Fruit fly (Drosophila melanogaster): Measurements from ENCODE around the gene RpL17.
A peak's percentile ranks its signal among the peaks of the same experiment; 100 is the strongest.

RpL17 gene

dm6 chrX:6756175-6756718, 12.2 kb upstream of the RpL17 start, which contains the start of gene sov (continued):
- TF ChIP-seq E2f1 (GFP tag; IDR thresholded peaks at IDR 0.05) (no peak), BEAF-32 (GFP tag; optimal IDR thresholded peaks at IDR 0.05) (peak; percentile 88), CG8359 (GFP tag; optimal IDR thresholded peaks at IDR 0.05; ENCODE audit: borderline replicate concordance) (no peak), GATAe (GFP tag; conservative IDR thresholded peaks at IDR 0.05) (no peak), CG30403 (GFP tag; optimal IDR thresholded peaks at IDR 0.05) (no peak), kay (GFP tag; optimal IDR thresholded peaks at IDR 0.05) (no peak), unpg (GFP tag; optimal IDR thresholded peaks at IDR 0.05) (no peak), Xbp1 (GFP tag; optimal IDR thresholded peaks at IDR 0.05) (peak; percentile 42), sqz (GFP tag; optimal IDR thresholded peaks at IDR 0.05) (no peak), tup (GFP tag; optimal IDR thresholded peaks at IDR 0.05) (no peak), jigr1 (GFP tag; IDR thresholded peaks at IDR 0.05) (no peak), CG17912 (GFP tag; optimal IDR thresholded peaks at IDR 0.05) (no peak), CG9876 (GFP tag; optimal IDR thresholded peaks at IDR 0.05) (no peak), CG3995 (GFP tag; optimal IDR thresholded peaks at IDR 0.05) (no peak), CG13287 (GFP tag; IDR thresholded peaks at IDR 0.05; ENCODE audit: partially characterized antibody) (peak; percentile 91), trh (GFP tag; optimal IDR thresholded peaks at IDR 0.05) (no peak), CG12236 (GFP tag; optimal IDR thresholded peaks at IDR 0.05) (no peak), her (GFP tag; optimal IDR thresholded peaks at IDR 0.05) (peak; percentile 62), peb (GFP tag; IDR thresholded peaks at IDR 0.05) (no peak), sna (GFP tag; IDR thresholded peaks at IDR 0.05; ENCODE audit: partially characterized antibody) (peak; percentile 94), vfl (GFP tag; optimal IDR thresholded peaks at IDR 0.05) (no peak), al (GFP tag; IDR thresholded peaks at IDR 0.05) (no peak), pho (GFP tag; optimal IDR thresholded peaks at IDR 0.05) (no peak), da (GFP tag; optimal IDR thresholded peaks at IDR 0.05) (no peak), Bdp1 (GFP tag; optimal IDR thresholded peaks at IDR 0.05) (no peak), luna (GFP tag; optimal IDR thresholded peaks at IDR 0.05) (no peak), vnd (GFP tag; IDR thresholded peaks at IDR 0.05; ENCODE audit: partially characterized antibody) (peak; percentile 81), CG11504 (tag; optimal IDR thresholded peaks at IDR 0.05) (no peak), CG6791 (GFP tag; IDR thresholded peaks at IDR 0.05; ENCODE audit: partially characterized antibody) (peak; percentile 78), Xrp1 (GFP tag; IDR thresholded peaks at IDR 0.05) (no peak), fd64A (GFP tag; optimal IDR thresholded peaks at IDR 0.05) (no peak), cg (GFP tag; optimal IDR thresholded peaks at IDR 0.05) (peak; percentile 70), CG10209 (GFP tag; optimal IDR thresholded peaks at IDR 0.05) (no peak), CG11398 (GFP tag; optimal IDR thresholded peaks at IDR 0.05) (no peak), Lpt (GFP tag; optimal IDR thresholded peaks at IDR 0.05) (no peak), CG17802 (tag; optimal IDR thresholded peaks at IDR 0.05) (no peak), cato (GFP tag; optimal IDR thresholded peaks at IDR 0.05; ENCODE audit: borderline replicate concordance) (no peak), Dad (GFP tag; optimal IDR thresholded peaks at IDR 0.05) (no peak), kni (GFP tag; optimal IDR thresholded peaks at IDR 0.05) (no peak), CG10267 (tag; optimal IDR thresholded peaks at IDR 0.05) (peak; percentile 45), Dek (tag; optimal IDR thresholded peaks at IDR 0.05) (no peak), CG17385 (GFP tag; optimal IDR thresholded peaks at IDR 0.05) (no peak), CG15479 (GFP tag; optimal IDR thresholded peaks at IDR 0.05) (no peak), CG6654 (GFP tag; optimal IDR thresholded peaks at IDR 0.05) (no peak), ase (GFP tag; IDR thresholded peaks at IDR 0.05) (no peak), CG17612 (GFP tag; IDR thresholded peaks at IDR 0.05) (no peak), pzg (GFP tag; optimal IDR thresholded peaks at IDR 0.05) (peak; percentile 44), Usf (GFP tag; optimal IDR thresholded peaks at IDR 0.05) (no peak), gcm2 (GFP tag; optimal IDR thresholded peaks at IDR 0.05) (no peak), dpn (GFP tag; optimal IDR thresholded peaks at IDR 0.05) (no peak), CG17186 (GFP tag; optimal IDR thresholded peaks at IDR 0.05) (no peak)

Measured in whole organism, embryonic.